Worm (Caenorhabditis elegans): ENCODE results near the gene rab-21.

rab-21 gene

DNA sequence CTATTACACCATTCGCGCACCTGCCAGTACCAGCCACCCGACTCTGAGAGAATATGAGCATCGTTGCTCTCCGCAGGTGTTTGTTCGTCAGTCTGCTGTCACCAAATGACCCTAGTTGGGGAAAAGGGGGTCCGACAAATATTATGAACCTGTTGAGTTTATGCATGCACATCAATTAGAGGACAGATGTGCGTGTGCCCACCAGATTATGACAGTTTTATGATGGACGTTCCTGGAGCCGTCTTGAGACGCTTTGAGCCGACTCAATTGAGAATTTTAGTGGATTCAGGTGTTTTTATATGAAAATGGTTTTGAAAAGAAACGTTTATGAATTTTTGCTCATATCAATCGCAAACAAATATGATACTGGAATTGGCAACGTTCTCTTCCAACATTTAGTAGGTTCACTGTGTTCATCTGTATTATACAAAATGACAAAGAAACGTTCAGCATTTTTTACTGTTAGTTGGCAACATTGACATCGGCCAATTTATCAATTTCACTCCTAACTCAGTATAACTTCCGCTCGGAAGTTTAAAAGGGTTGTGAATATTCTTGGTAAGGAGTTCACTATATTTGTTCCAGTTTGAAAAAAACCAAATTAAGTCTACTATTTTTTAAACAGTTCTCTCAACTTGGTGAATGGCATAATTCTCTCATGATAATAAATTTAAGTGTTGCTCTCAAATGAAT, 32.6 kb upstream of the rab-21 start (continued):
- peak in 1 of 2 experiments; percentile 34 for TF ChIP-seq ztf-11 (tag; optimal IDR thresholded peaks at IDR 0.05)
- no peak for TF ChIP-seq jun-1 (tag; optimal IDR thresholded peaks at IDR 0.05)
- no peak for TF ChIP-seq pag-3 (tag; optimal IDR thresholded peaks at IDR 0.05; ENCODE audit: borderline replicate concordance, insufficient read depth)
- TF ChIP-seq ztf-4 (tag; optimal IDR thresholded peaks at IDR 0.05), result peak; percentile 67
- TF ChIP-seq nhr-20 (tag; optimal IDR thresholded peaks at IDR 0.05), result peak; percentile 44
- no peak for TF ChIP-seq hlh-17 (GFP tag; optimal IDR thresholded peaks at IDR 0.05; ENCODE audit: borderline replicate concordance)
- TF ChIP-seq C16A3.4 (tag; optimal IDR thresholded peaks at IDR 0.05), result peak; percentile 33
- no peak for TF ChIP-seq aha-1 (tag; optimal IDR thresholded peaks at IDR 0.05)
- TF ChIP-seq ceh-8 (GFP tag; optimal IDR thresholded peaks at IDR 0.05), result no peak
- TF ChIP-seq lin-14 (GFP tag; optimal IDR thresholded peaks at IDR 0.05), result peak; percentile 41
- TF ChIP-seq snu-23 (GFP tag; optimal IDR thresholded peaks at IDR 0.05), result peak; percentile 59

DNA sequence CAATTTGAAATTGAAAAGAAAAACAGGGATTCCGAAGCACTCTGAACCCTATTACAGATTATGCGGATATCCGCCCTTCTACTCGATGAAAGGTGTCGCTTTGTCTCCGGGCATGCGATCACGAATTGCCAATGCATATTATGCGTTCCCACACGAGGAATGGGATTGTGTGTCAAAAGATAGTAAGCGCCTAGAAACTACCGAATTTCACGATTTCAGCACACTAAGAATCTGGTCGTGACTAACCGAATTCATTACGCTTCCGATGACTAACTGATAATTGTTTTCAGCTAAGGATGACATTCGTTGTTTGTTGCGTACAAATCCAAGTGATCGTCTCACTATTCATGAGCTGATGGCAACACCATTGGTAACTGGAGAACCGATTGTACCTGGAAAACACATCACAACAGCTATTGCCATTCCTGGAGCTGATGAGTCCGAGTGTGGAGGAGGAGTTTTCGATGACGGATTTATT, 31.5 kb upstream of the rab-21 start:
- TF ChIP-seq snu-23 (GFP tag; optimal IDR thresholded peaks at IDR 0.05) (peak; percentile 11), fkh-8 (tag; optimal IDR thresholded peaks at IDR 0.05) (no peak)

DNA sequence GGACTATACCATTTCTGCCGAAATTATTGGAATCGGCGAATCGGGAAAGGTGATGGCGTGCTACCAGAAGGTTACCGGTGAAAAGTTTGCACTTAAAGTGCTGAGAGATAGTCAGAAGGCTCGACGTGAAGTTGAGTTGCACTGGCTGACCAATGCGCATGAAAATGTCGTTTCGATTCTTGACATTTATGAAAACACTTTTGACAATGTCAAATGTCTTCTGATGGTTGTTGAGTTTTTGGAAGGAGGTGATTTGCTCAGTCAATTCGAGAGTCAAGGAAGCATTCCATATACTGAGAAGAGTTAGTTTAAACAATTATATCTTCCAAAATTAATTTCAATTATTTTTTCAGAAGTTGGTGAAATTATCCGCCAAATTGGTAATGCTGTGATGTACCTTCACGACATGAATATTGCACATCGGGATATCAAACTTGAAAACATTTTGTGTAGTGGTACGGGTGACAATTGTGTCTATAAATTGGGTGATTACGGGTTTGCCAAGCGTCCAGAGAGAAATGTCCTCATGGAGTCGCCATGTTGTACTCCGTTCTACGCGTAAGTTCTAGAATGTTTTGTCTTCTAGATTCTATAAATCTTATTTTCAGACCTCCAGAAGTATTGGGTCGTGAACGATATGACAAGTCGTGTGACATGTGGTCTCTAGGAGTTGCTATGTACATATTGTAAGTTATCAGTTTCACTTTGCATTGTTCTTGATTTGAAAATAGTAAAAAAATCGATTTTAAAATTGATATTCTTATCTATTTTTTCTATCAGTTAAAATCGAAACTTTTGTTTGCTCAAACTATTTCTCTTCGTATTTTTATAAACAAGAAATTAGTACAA, 30.9 kb upstream of the rab-21 start:
- TF ChIP-seq efl-1 (optimal IDR thresholded peaks at IDR 0.05) (no peak), efl-1 (GFP tag; optimal IDR thresholded peaks at IDR 0.05 in 1 of 2) (peak in 1 of 2 experiments; percentile 15), lir-3 (tag; optimal IDR thresholded peaks at IDR 0.05; ENCODE audit: poor library complexity) (peak; percentile 23), nhr-85 (tag) (peak; percentile 47), C04F5.9 (tag; optimal IDR thresholded peaks at IDR 0.05) (peak; percentile 15), fkh-10 (GFP tag; optimal IDR thresholded peaks at IDR 0.05) (no peak), hlh-17 (GFP tag; optimal IDR thresholded peaks at IDR 0.05; ENCODE audit: borderline replicate concordance) (no peak), mab-9 (GFP tag; IDR thresholded peaks at IDR 0.05) (no peak), pag-3 (tag; optimal IDR thresholded peaks at IDR 0.05; ENCODE audit: borderline replicate concordance, insufficient read depth) (no peak), C34B4.2 (tag; optimal IDR thresholded peaks at IDR 0.05) (no peak), F16B12.6 (tag; optimal IDR thresholded peaks at IDR 0.05) (no peak), unc-98 (GFP tag; IDR thresholded peaks at IDR 0.05) (no peak), ama-1 (optimal IDR thresholded peaks at IDR 0.05) (peak; percentile 34), grh-1 (GFP tag; IDR thresholded peaks at IDR 0.05) (no peak), nhr-237 (tag; optimal IDR thresholded peaks at IDR 0.05) (no peak), sox-4 (tag; optimal IDR thresholded peaks at IDR 0.05) (no peak), rnt-1 (tag; optimal IDR thresholded peaks at IDR 0.05) (peak; percentile 23), elt-2 (tag; optimal IDR thresholded peaks at IDR 0.05) (peak; percentile 39), snu-23 (GFP tag; optimal IDR thresholded peaks at IDR 0.05) (no peak)

DNA sequence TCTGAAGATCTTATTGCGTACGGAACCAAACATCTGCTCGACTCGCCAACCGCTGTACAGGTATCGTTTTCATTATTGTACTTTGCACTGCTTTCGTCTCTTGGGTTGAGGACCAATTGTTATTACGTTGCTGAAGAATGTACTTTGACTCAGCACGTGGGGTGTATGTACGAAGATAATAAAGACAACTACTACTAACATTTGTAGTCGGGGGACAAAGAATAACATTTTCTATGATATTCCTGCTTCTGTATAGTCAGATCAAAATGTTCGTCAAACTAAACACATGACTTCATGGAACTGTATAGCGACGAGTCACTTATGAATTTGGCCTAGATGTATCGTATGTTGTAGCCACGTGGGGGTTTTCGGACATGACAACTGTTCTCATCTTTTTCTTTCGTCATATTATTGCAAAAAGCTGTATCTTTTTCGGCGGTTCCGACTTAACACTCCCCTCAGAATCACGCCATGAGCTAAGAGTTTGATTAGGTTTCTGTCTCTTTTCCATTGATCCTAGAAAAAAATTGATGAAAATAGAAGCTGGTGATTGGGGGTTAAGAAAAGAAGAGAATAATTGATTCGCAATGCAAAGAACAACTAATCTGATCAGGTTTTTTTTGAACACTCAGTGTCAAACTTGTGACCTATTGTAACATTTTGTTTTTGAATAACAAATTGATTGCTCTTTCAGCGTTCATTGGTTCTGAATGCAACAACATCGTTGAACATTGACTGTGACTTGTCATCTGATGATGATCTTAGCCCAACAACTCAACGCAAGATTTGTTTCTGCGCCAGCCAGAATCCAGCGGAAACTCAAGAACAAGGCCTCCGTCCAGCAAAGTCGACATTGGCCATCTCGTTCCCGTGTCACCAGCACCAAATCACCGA, 30.0 kb upstream of the rab-21 start:
- TF ChIP-seq ceh-82 (tag; optimal IDR thresholded peaks at IDR 0.05) (no peak), ztf-4 (tag; optimal IDR thresholded peaks at IDR 0.05) (peak; percentile 33), jun-1 (tag; optimal IDR thresholded peaks at IDR 0.05) (no peak), snu-23 (GFP tag; optimal IDR thresholded peaks at IDR 0.05) (peak; percentile 19), lsy-2 (tag; optimal IDR thresholded peaks at IDR 0.05) (peak in 1 of 2 experiments; percentile 47), efl-1 (optimal IDR thresholded peaks at IDR 0.05) (no peak), efl-1 (GFP tag; optimal IDR thresholded peaks at IDR 0.05 in 1 of 2) (peak in 1 of 2 experiments; percentile 91), pqm-1 (tag; optimal IDR thresholded peaks at IDR 0.05) (no peak), mef-2 (tag; optimal IDR thresholded peaks at IDR 0.05) (no peak), tbx-2 (tag; optimal IDR thresholded peaks at IDR 0.05) (no peak), lin-14 (GFP tag; optimal IDR thresholded peaks at IDR 0.05) (peak; percentile 36), fkh-10 (GFP tag; optimal IDR thresholded peaks at IDR 0.05) (no peak), unc-30 (tag; optimal IDR thresholded peaks at IDR 0.05) (no peak), nhr-47 (tag; optimal IDR thresholded peaks at IDR 0.05) (peak; percentile 24), Y116A8C.19 (tag; optimal IDR thresholded peaks at IDR 0.05; ENCODE audit: borderline replicate concordance) (no peak), dsc-1 (tag; optimal IDR thresholded peaks at IDR 0.05) (no peak), swsn-7 (tag; optimal IDR thresholded peaks at IDR 0.05) (no peak), nhr-90 (tag; optimal IDR thresholded peaks at IDR 0.05; ENCODE audit: poor library complexity) (peak; percentile 35), sox-4 (tag; optimal IDR thresholded peaks at IDR 0.05) (no peak), ceh-90 (tag; optimal IDR thresholded peaks at IDR 0.05) (no peak), fos-1 (tag; optimal IDR thresholded peaks at IDR 0.05) (no peak)

Measured in whole organism, L1 larva.